Fruit fly (Drosophila melanogaster): ENCODE data around the gene CG13039.

DNA sequence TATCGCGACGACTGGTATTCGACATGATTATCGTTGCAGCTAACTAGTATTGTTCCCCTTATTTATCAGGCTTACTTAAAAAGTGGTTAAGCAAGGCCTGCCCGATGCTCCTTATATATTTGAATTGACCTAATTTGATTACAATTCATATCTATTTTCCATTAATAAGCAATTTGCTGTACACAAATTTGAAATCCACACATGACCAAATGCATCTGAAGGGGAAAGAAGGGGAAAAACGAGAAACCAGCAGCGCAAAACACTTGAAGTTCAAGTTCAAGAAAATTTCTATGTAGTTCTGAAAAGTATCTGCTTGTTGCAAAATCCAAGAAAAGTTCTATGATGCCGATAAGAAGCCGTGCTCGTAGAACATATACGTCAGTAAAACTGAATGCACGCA is at the start of gene CG13039, which contains the start of gene CG13040:
- no peak for TF ChIP-seq CG5204 (GFP tag; optimal IDR thresholded peaks at IDR 0.05)
- TF ChIP-seq CG7045 (GFP tag; optimal IDR thresholded peaks at IDR 0.05): no peak
- no peak for TF ChIP-seq CG11617 (GFP tag; optimal IDR thresholded peaks at IDR 0.05)
- no peak for TF ChIP-seq CG12768 (GFP tag; optimal IDR thresholded peaks at IDR 0.05)
- no peak for TF ChIP-seq bab1 (GFP tag; optimal IDR thresholded peaks at IDR 0.05)
- no peak for TF ChIP-seq CG33017 (tag; optimal IDR thresholded peaks at IDR 0.05)
- no peak for TF ChIP-seq Hr96 (GFP tag; optimal IDR thresholded peaks at IDR 0.05)
- TF ChIP-seq ovo (GFP tag; optimal IDR thresholded peaks at IDR 0.05): no peak
- TF ChIP-seq kay (GFP tag; ENCODE audit: borderline replicate concordance): no peak
- no peak for TF ChIP-seq toe (GFP tag; optimal IDR thresholded peaks at IDR 0.05)
